Worm (Caenorhabditis elegans) whole organism, L4 larva: ENCODE results near the gene Y39C12A.9.
A peak's percentile ranks its signal among the peaks of the same experiment; 100 is the strongest.

Experiments used
- F10B5.3 ChIP-seq: sonication (generic microtip); optimal IDR thresholded peaks from 2 replicates; lab custom pipeline; 2016; ENCODE audit warnings: mild to moderate bottlenecking, missing genetic modification characterization, missing compliant biosample characterization
- F26F4.8 ChIP-seq: fragments of 200-800 bp; sonication (Bioruptor generic); conservative IDR thresholded peaks from 2 replicates; pipeline ENCODE4 v1.3.6; 2022; ENCODE audit warnings: missing genetic modification characterization, missing compliant biosample characterization
- ceh-32 ChIP-seq: sonication (generic microtip); optimal IDR thresholded peaks from 2 replicates; lab custom pipeline; 2016; ENCODE audit warnings: mild to moderate bottlenecking, missing genetic modification characterization, missing compliant biosample characterization; ENCODE audit not compliant: poor library complexity
- ceh-62 ChIP-seq: sonication (generic microtip); optimal IDR thresholded peaks from 2 replicates; lab custom pipeline; 2017; ENCODE audit warnings: missing biosample characterization, missing genetic modification characterization
- daf-12 ChIP-seq: fragments of 150-350 bp; optimal IDR thresholded peaks from 2 replicates; lab custom pipeline; 2014; ENCODE audit warnings: missing biosample characterization, missing genetic modification reagents, missing genetic modification characterization
- daf-16 ChIP-seq, 3 experiments: sonication (generic microtip); optimal IDR thresholded peaks; 2 replicates each; lab custom pipeline; 2016 to 2017; ENCODE audit warnings: missing genetic modification characterization in 3 of 3, missing genetic modification reagents in 3 of 3, mild to moderate bottlenecking in 2 of 3, missing compliant biosample characterization in 2 of 3, missing biosample characterization in 1 of 3, moderate library complexity in 1 of 3
- daf-19 ChIP-seq: fragments of 200-800 bp; sonication (Bioruptor generic); conservative IDR thresholded peaks from 2 replicates; pipeline ENCODE4 v1.3.6; 2022; ENCODE audit warnings: missing genetic modification characterization, missing compliant biosample characterization
- dmd-6 ChIP-seq: fragments of 200-800 bp; sonication (Bioruptor generic); IDR thresholded peaks from 2 replicates; pipeline ENCODE4 v1.3.6; 2022; ENCODE audit warnings: missing genetic modification reagents, missing genetic modification characterization, missing compliant biosample characterization
- dve-1 ChIP-seq: sonication (generic microtip); optimal IDR thresholded peaks from 2 replicates; lab custom pipeline; 2017; ENCODE audit warnings: antibody characterized with exemption, mild to moderate bottlenecking, missing genetic modification characterization, missing compliant biosample characterization; ENCODE audit not compliant: insufficient read depth
- egl-27 ChIP-seq: sonication (generic microtip); optimal IDR thresholded peaks from 3 replicates; lab custom pipeline; 2017; ENCODE audit warnings: missing biosample characterization, missing genetic modification reagents, missing genetic modification characterization
- fkh-10 ChIP-seq: fragments of 150-350 bp; optimal IDR thresholded peaks from 2 replicates; lab custom pipeline; 2014; ENCODE audit warnings: missing biosample characterization, missing genetic modification reagents, missing genetic modification characterization
- gei-8 ChIP-seq: fragments of 200-800 bp; sonication (Bioruptor generic); optimal IDR thresholded peaks from 2 replicates; lab custom pipeline; 2018; ENCODE audit warnings: mild to moderate bottlenecking, missing genetic modification characterization, missing compliant biosample characterization
- hif-1 ChIP-seq, 2 experiments: sonication (generic microtip); optimal IDR thresholded peaks; 2 replicates each; lab custom pipeline; 2016 to 2017; ENCODE audit warnings: missing compliant biosample characterization in 2 of 2, missing genetic modification characterization in 2 of 2, missing genetic modification reagents in 2 of 2, missing genotype in 2 of 2, mild to moderate bottlenecking in 1 of 2
- hlh-11 ChIP-seq: fragments of 200-800 bp; sonication (Bioruptor generic); optimal IDR thresholded peaks from 2 replicates; lab custom pipeline; 2018; ENCODE audit warnings: mild to moderate bottlenecking, missing genetic modification characterization, missing compliant biosample characterization
- jun-1 ChIP-seq: fragments of 150-350 bp; optimal IDR thresholded peaks from 2 replicates; lab custom pipeline; 2014; ENCODE audit warnings: missing biosample characterization, missing genetic modification reagents, missing genetic modification characterization
- lin-38 ChIP-seq: fragments of 200-800 bp; sonication (Bioruptor generic); IDR thresholded peaks from 2 replicates; pipeline ENCODE4 v1.3.6; 2022; ENCODE audit warnings: missing genetic modification reagents, missing genetic modification characterization, missing compliant biosample characterization
- lsy-2 ChIP-seq, 2 experiments: fragments of 150-350 bp in 1 of 2; sonication (generic microtip) in 1 of 2; optimal IDR thresholded peaks; 2 replicates each; lab custom pipeline; 2014 to 2017; ENCODE audit warnings: missing biosample characterization in 2 of 2, missing genetic modification characterization in 2 of 2
- mes-2 ChIP-seq: sonication (generic microtip); optimal IDR thresholded peaks from 2 replicates; lab custom pipeline; 2016; ENCODE audit warnings: missing genotype, mild to moderate bottlenecking, missing genetic modification characterization, missing compliant biosample characterization; ENCODE audit not compliant: poor library complexity, severe bottlenecking
- mxl-3 ChIP-seq: fragments of 200-800 bp; sonication (Bioruptor generic); optimal IDR thresholded peaks from 2 replicates; lab custom pipeline; 2018; ENCODE audit warnings: mild to moderate bottlenecking, missing genetic modification characterization, missing compliant biosample characterization
- nhr-28 ChIP-seq: fragments of 150-350 bp; optimal IDR thresholded peaks from 2 replicates; lab custom pipeline; 2014; ENCODE audit warnings: missing biosample characterization, missing genetic modification characterization
- nhr-41 ChIP-seq: fragments of 200-800 bp; sonication (Bioruptor generic); IDR thresholded peaks from 2 replicates; pipeline ENCODE4 v1.3.6; 2022; ENCODE audit warnings: missing genetic modification reagents, missing genetic modification characterization, missing compliant biosample characterization
- nhr-6 ChIP-seq: fragments of 150-350 bp; optimal IDR thresholded peaks from 2 replicates; lab custom pipeline; 2014; ENCODE audit warnings: missing biosample characterization, missing genetic modification characterization
- nhr-77 ChIP-seq: fragments of 150-350 bp; optimal IDR thresholded peaks from 2 replicates; lab custom pipeline; 2014; ENCODE audit warnings: missing biosample characterization, missing genetic modification characterization
- php-3 ChIP-seq: fragments of 200-800 bp; sonication (Bioruptor generic); IDR thresholded peaks from 2 replicates; pipeline ENCODE4 v1.3.6; 2022; ENCODE audit warnings: missing genetic modification reagents, missing genetic modification characterization, missing compliant biosample characterization
- sdz-12 ChIP-seq: fragments of 200-800 bp; sonication (Bioruptor generic); optimal IDR thresholded peaks from 2 replicates; lab custom pipeline; 2018; ENCODE audit warnings: mild to moderate bottlenecking, missing genetic modification characterization, missing compliant biosample characterization
- set-16 ChIP-seq: fragments of 200-800 bp; sonication (Bioruptor generic); IDR thresholded peaks from 2 replicates; pipeline ENCODE4 v1.3.6; 2022; ENCODE audit warnings: missing genetic modification reagents, missing genetic modification characterization, missing compliant biosample characterization
- tra-1 ChIP-seq: fragments of 200-800 bp; sonication (Bioruptor generic); IDR thresholded peaks from 2 replicates; pipeline ENCODE4 v1.3.6; 2022; ENCODE audit warnings: missing genetic modification reagents, missing genetic modification characterization, missing compliant biosample characterization
- unc-130 ChIP-seq: sonication (generic microtip); optimal IDR thresholded peaks from 2 replicates; lab custom pipeline; 2016; ENCODE audit warnings: missing genetic modification reagents, missing genetic modification characterization, missing compliant biosample characterization
- unc-62 ChIP-seq, 3 experiments: fragments of 150-350 bp in 1 of 3; sonication (generic microtip); optimal IDR thresholded peaks in 2 of 3; peaks in 1 of 3; 1 replicate in 1 of 3; 2 replicates in 2 of 3; lab custom pipeline; 2014 to 2017; ENCODE audit warnings: missing biosample characterization in 3 of 3, missing genetic modification characterization in 3 of 3, missing genetic modification reagents in 3 of 3, missing genotype in 1 of 3
- ztf-7 ChIP-seq: fragments of 150-350 bp; optimal IDR thresholded peaks from 2 replicates; lab custom pipeline; 2014; ENCODE audit warnings: missing biosample characterization, missing genetic modification characterization

The Y39C12A.9 gene

DNA sequence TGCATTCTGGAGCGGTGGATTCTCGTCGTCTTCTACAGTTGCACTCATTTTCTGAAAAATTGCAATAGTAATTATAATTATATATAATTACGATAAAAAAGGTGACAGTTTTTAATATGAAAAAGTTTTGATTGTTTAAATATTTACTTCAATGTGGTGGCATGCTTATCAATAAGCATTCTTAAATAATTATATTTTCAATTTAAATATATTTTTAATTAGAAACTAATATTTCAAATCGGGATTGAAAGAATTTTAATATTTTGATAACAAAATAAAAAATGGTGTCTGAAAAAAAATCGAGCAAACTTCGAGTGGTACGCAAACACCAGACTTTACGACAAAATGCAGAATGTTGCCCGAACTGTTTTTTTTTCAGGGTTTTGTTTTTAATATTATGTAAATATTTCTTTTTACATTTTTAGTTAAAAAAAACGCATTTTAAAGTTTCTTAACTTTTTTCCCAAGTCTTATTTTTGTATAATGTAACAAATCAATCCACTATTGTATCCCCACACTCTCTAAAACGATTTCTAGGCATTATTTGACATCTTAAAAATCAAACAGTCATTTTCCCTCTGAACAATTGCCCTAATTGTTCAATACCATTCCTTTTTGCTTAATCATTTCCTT lies 23.3 kb upstream of the Y39C12A.9 start, which contains the start of the genes C42C1.12 and C42C1.19 (continued):
- TF ChIP-seq mes-2 (tag; lab: Kevin White, UChicago) (peak; percentile 45), daf-19 (no peak), tra-1 (no peak), ztf-7 (peak; percentile 73), set-16 (GFP tag; lab: Robert Waterston, UW) (no peak), mxl-3 (GFP tag; lab: Kevin White, UChicago) (no peak)

DNA sequence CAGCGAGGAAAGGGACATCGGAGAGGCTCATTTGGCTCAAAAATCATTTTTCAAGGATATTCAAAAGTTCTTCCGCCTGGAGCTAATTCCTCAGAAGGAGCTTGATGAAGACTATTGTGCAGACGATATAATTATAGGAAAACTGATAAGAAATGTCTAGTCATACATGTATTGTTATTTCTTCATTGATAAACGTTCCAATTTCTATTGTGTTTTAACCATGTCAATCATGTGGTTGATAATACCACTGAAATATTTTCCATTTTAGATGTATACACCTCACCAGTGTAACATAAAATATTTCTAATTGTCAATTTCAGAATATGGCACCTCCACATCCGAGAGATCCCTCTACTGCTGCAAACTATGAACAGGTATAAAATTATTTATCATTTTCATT lies 20.3 kb upstream of the Y39C12A.9 start, which contains the start of gene ltah-1.1:
TSS of gene ltah-1.1 (plus strand) at position 283 of the 400 bp plus-strand sequence.
- TF ChIP-seq gei-8 (no peak), hlh-11 (tag; lab: Kevin White, UChicago) (peak; percentile 2), nhr-28 (tag; lab: Kevin White, UChicago) (peak; percentile 20), daf-16 (GFP tag; optimal IDR thresholded peaks at IDR 0.05; lab: Kevin White, UChicago) (no peak), daf-16 (tag; optimal IDR thresholded peaks at IDR 0.05; lab: Kevin White, UChicago) (peak; percentile 16), nhr-6 (tag; lab: Kevin White, UChicago) (no peak), nhr-77 (tag; lab: Kevin White, UChicago) (no peak), dve-1 (tag; lab: Kevin White, UChicago) (peak; percentile 27), jun-1 (tag; lab: Kevin White, UChicago) (no peak), dmd-6 (GFP tag; lab: Robert Waterston, UW) (peak; percentile 42; the same call in 1 of the 2 replicates), egl-27 (tag; lab: Kevin White, UChicago) (no peak)
- TF ChIP-seq, all 104 proteins: peak for 5

DNA sequence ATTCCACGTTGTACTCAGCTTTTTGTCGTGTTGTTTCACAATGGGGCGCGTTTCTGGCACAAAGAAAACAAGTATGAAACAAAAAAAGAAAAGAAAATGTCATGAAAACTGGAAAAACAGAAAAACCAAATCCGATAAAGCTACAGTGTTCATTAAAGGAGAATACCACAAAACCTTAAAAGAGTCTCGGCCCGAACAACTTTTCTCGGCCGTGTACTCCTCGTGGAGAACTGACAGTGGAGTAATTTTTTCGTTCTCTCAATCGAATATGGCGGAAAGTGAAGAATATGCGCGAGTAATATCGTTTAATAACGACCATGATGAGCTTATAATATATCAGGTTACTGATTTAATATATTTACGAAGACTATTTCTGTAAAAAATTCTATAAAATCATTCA lies 19.5 kb upstream of the Y39C12A.9 start, which contains the start of the genes tag-335 and vkmt-1:
TSS of gene tag-335 (minus strand) at position 88 of the 400 bp plus-strand sequence.
TSS of gene vkmt-1 (plus strand) at position 219 of the 400 bp plus-strand sequence.
- TF ChIP-seq daf-12 (tag; lab: Kevin White, UChicago) (no peak), hif-1 (tag; optimal IDR thresholded peaks at IDR 0.05; lab: Kevin White, UChicago) (peak in 1 of 2 experiments; percentile 11), mes-2 (tag; lab: Kevin White, UChicago) (peak; percentile 88), unc-62 (GFP tag; optimal IDR thresholded peaks at IDR 0.05 in 1 of 2; lab: Kevin White, UChicago) (peak in 1 of 2 experiments; percentile 84), unc-62 (tag; optimal IDR thresholded peaks at IDR 0.05; lab: Kevin White, UChicago) (no peak), nhr-77 (tag; lab: Kevin White, UChicago) (no peak), unc-130 (GFP tag; lab: Kevin White, UChicago) (peak; percentile 50), fkh-10 (GFP tag; lab: Kevin White, UChicago) (no peak), sdz-12 (no peak), nhr-6 (tag; lab: Kevin White, UChicago) (peak; percentile 20), F26F4.8 (GFP tag; lab: Robert Waterston, UW) (no peak), lsy-2 (tag; optimal IDR thresholded peaks at IDR 0.05; lab: Kevin White, UChicago) (peak in 1 of 2 experiments; percentile 72)

DNA sequence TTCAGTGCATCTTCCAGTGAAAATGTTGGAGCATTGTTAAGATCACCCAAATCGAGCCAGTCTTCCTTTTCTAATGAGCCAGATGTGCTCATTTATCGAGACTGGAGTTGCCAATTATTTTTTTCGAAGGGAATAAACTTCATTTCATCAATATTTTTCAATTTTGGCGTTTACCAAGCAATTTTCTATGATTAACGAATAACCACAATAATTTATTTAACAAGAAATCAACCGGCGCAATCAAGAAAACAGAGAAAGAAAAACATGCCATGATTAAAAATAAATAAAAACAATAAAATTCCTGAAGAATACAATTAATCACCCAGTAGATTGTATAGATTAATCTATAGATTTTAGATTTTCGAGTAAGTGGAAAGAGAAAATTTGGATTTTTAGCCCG lies 16.9 kb upstream of the Y39C12A.9 start, which contains the start of gene vps-8:
TSS of gene vps-8 (minus strand) at position 101 of the 400 bp plus-strand sequence.
- TF ChIP-seq F10B5.3 (tag; lab: Kevin White, UChicago), result no peak
- TF ChIP-seq ceh-62 (tag; lab: Kevin White, UChicago), result no peak
- TF ChIP-seq nhr-41 (GFP tag; lab: Robert Waterston, UW), result no peak
- TF ChIP-seq ceh-32 (tag; lab: Kevin White, UChicago), result no peak
- no peak for TF ChIP-seq php-3
- no peak for TF ChIP-seq lin-38 (GFP tag; lab: Robert Waterston, UW)
- TF ChIP-seq nhr-77 (tag; lab: Kevin White, UChicago), result no peak
